Worm (Caenorhabditis elegans): ENCODE measurements around the gene lyst-1.

The lyst-1 gene

ce11 chrX:12160002-12160690, 19.2 kb upstream of the lyst-1 start, which contains the start of gene F57G12.2:
F57G12.2 (minus strand) TSS chrX:12160052.
- TF ChIP-seq pha-4 (tag; optimal IDR thresholded peaks at IDR 0.05) (peak; percentile 25), snpc-4 (tag; optimal IDR thresholded peaks at IDR 0.05) (no peak)

- TF ChIP-seq unc-62 (GFP tag; optimal IDR thresholded peaks at IDR 0.05) = peak; percentile 85
- TF ChIP-seq hlh-1 (tag; optimal IDR thresholded peaks at IDR 0.05) = peak; percentile 70
- no peak for TF ChIP-seq ceh-43 (GFP tag; optimal IDR thresholded peaks at IDR 0.05)
- peak; percentile 39 for TF ChIP-seq unc-120 (tag; optimal IDR thresholded peaks at IDR 0.05; ENCODE audit: poor library complexity, severe bottlenecking)
Measured at ce11 chrX:12158641-12159040, 17.7 kb upstream of the lyst-1 start.

ce11 chrX:12154055-12154898, 13.3 kb upstream of the lyst-1 start, which contains the start of gene mfsd-11:
mfsd-11 (minus strand) TSS chrX:12154105.
- TF ChIP-seq mls-2 (tag; optimal IDR thresholded peaks at IDR 0.05) (no peak), blmp-1 (tag; optimal IDR thresholded peaks at IDR 0.05) (no peak), nhr-2 (tag; optimal IDR thresholded peaks at IDR 0.05) (no peak), nhr-28 (tag; optimal IDR thresholded peaks at IDR 0.05) (no peak), snpc-4 (tag; optimal IDR thresholded peaks at IDR 0.05) (no peak), hlh-1 (tag; optimal IDR thresholded peaks at IDR 0.05) (no peak), nhr-237 (tag; optimal IDR thresholded peaks at IDR 0.05) (no peak), ham-2 (GFP tag; optimal IDR thresholded peaks at IDR 0.05) (no peak), nhr-12 (tag; optimal IDR thresholded peaks at IDR 0.05) (no peak), drap-1 (GFP tag; optimal IDR thresholded peaks at IDR 0.05) (no peak), lin-32 (GFP tag; optimal IDR thresholded peaks at IDR 0.05) (no peak), mab-5 (tag; optimal IDR thresholded peaks at IDR 0.05) (no peak), ces-1 (GFP tag; optimal IDR thresholded peaks at IDR 0.05) (no peak)

ce11 chrX:12149638-12150137, 8.7 kb upstream of the lyst-1 start, which contains the start of gene znf-474:
znf-474 (plus strand) TSS chrX:12149924.
- TF ChIP-seq unc-62 (GFP tag; optimal IDR thresholded peaks at IDR 0.05) (no peak), nhr-12 (tag; optimal IDR thresholded peaks at IDR 0.05) (no peak)

ce11 chrX:12146453-12147085, 5.6 kb upstream of the lyst-1 start, which contains the start of gene pycr-1:
pycr-1 (plus strand) TSS chrX:12146832.
- TF ChIP-seq sptf-1 (tag; optimal IDR thresholded peaks at IDR 0.05) = no peak
- no peak for TF ChIP-seq hlh-1 (tag; optimal IDR thresholded peaks at IDR 0.05)
- no peak for TF ChIP-seq ztf-11 (tag; optimal IDR thresholded peaks at IDR 0.05)
- no peak for TF ChIP-seq nhr-2 (tag; optimal IDR thresholded peaks at IDR 0.05)
- no peak for TF ChIP-seq ceh-39 (tag; optimal IDR thresholded peaks at IDR 0.05)
- no peak for TF ChIP-seq unc-39 (tag; optimal IDR thresholded peaks at IDR 0.05)
- TF ChIP-seq zip-8 (tag; optimal IDR thresholded peaks at IDR 0.05) = no peak
- no peak for TF ChIP-seq snpc-4 (tag; optimal IDR thresholded peaks at IDR 0.05)
- TF ChIP-seq mab-5 (tag; optimal IDR thresholded peaks at IDR 0.05) = no peak
- no peak for TF ChIP-seq tbx-8 (GFP tag; optimal IDR thresholded peaks at IDR 0.05)
- no peak for TF ChIP-seq nhr-12 (tag; optimal IDR thresholded peaks at IDR 0.05)
- TF ChIP-seq elt-1 (tag; optimal IDR thresholded peaks at IDR 0.05; ENCODE audit: borderline replicate concordance, insufficient read depth) = no peak
- TF ChIP-seq unc-62 (GFP tag; optimal IDR thresholded peaks at IDR 0.05) = no peak
- no peak for TF ChIP-seq pha-4 (tag; optimal IDR thresholded peaks at IDR 0.05)
- no peak for TF ChIP-seq flh-1 (GFP tag; optimal IDR thresholded peaks at IDR 0.05)
- no peak for TF ChIP-seq elt-3 (tag; optimal IDR thresholded peaks at IDR 0.05)
- no peak for TF ChIP-seq nhr-76 (tag; optimal IDR thresholded peaks at IDR 0.05)

All from whole organism, mixed stage, embryonic.